Worm (Caenorhabditis elegans) whole organism, young adult: ENCODE data around the gene C44B12.9.

Experiments used
- athp-1 ChIP-seq: sonication (generic microtip); optimal IDR thresholded peaks from 2 replicates; lab custom pipeline; 2017; ENCODE audit warnings: mild to moderate bottlenecking, missing genetic modification characterization, missing compliant biosample characterization
- bed-1 ChIP-seq: fragments of 200-800 bp; sonication (Bioruptor generic); IDR thresholded peaks from 2 replicates; pipeline ENCODE4 v1.3.6; 2022; ENCODE audit warnings: missing genetic modification reagents, missing genetic modification characterization, missing compliant biosample characterization
- dox-1 ChIP-seq: fragments of 200-800 bp; sonication (Bioruptor generic); IDR thresholded peaks from 2 replicates; pipeline ENCODE4 v1.3.6; 2022; ENCODE audit warnings: missing genetic modification reagents, missing genetic modification characterization, missing compliant biosample characterization
- lsl-1 ChIP-seq: fragments of 200-800 bp; sonication (Bioruptor generic); optimal IDR thresholded peaks from 2 replicates; lab custom pipeline; 2018; ENCODE audit warnings: mild to moderate bottlenecking, missing genetic modification characterization, moderate library complexity, missing compliant biosample characterization
- tlf-1 ChIP-seq: fragments of 200-800 bp; sonication (Bioruptor generic); optimal IDR thresholded peaks from 2 replicates; lab custom pipeline; 2018; ENCODE audit warnings: mild to moderate bottlenecking, missing genetic modification characterization, missing compliant biosample characterization

DNA sequence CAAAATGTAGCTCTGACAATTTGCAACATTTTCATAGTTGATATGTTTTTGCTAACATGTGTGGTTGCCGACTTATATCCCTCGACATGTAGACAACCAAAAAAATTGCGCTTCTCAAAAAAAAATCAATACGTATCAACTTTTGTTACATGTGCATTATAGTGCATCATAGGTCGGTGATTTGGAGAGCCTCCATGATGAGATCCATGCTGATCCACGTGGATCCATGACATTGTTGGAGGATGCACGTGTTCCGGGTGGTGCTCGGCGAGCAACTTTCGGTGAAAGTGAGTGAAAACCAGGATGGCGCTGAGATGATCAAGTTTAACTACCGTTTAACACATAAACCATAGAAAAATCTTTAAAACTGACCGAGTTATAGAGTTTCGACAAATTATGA, 6.6 kb upstream of the C44B12.9 start:
- TF ChIP-seq athp-1 (tag; lab: Kevin White, UChicago) (no peak), tlf-1 (GFP tag; lab: Kevin White, UChicago) (no peak), dox-1 (GFP tag; lab: Robert Waterston, UW) (no peak), lsl-1 (no peak), bed-1 (GFP tag; lab: Robert Waterston, UW) (no peak)
